Fruit fly (Drosophila melanogaster) whole organism, wandering third instar larva: ENCODE results near the gene mRpL4.

Source experiments
- Abd-B ChIP-seq: fragments of >200 bp; optimal IDR thresholded peaks from 2 replicates; lab custom pipeline; 2017; ENCODE audit warnings: missing biosample characterization, missing genetic modification characterization
- CG9705 ChIP-seq: fragments of 200-800 bp; sonication (Bioruptor generic); optimal IDR thresholded peaks from 2 replicates; lab custom pipeline; 2018; ENCODE audit warnings: missing biosample characterization, mild to moderate bottlenecking, missing genetic modification characterization
- CrebA ChIP-seq: fragments of 200-800 bp; sonication (Bioruptor generic); optimal IDR thresholded peaks from 2 replicates; lab custom pipeline; 2016; ENCODE audit warnings: missing biosample characterization, mild to moderate bottlenecking, missing genetic modification characterization, borderline replicate concordance
- Dfd ChIP-seq: fragments of >200 bp; optimal IDR thresholded peaks from 2 replicates; lab custom pipeline; 2017; ENCODE audit warnings: missing biosample characterization, missing genetic modification characterization
- Dif ChIP-seq: fragments of 200-275, 200-300 bp; sonication (Bioruptor generic); optimal IDR thresholded peaks from 2 replicates; lab custom pipeline; 2018; ENCODE audit warnings: missing biosample characterization, missing genetic modification characterization; ENCODE audit not compliant: partially characterized antibody
- HLH106 ChIP-seq: fragments of 200-800 bp; optimal IDR thresholded peaks from 3 replicates; lab custom pipeline; 2019; ENCODE audit warnings: missing biosample characterization, mild to moderate bottlenecking, missing genetic modification characterization, moderate library complexity
- Hnf4 ChIP-seq: fragments of 200-800 bp; sonication (Bioruptor generic); optimal IDR thresholded peaks from 2 replicates; lab custom pipeline; 2016; ENCODE audit warnings: missing biosample characterization, mild to moderate bottlenecking, missing genetic modification characterization
- Hr78 ChIP-seq: fragments of >200 bp; optimal IDR thresholded peaks from 2 replicates; lab custom pipeline; 2017; ENCODE audit warnings: missing biosample characterization, missing genetic modification characterization
- Hr83 ChIP-seq: fragments of 200-300 bp; sonication (Bioruptor generic); optimal IDR thresholded peaks from 2 replicates; lab custom pipeline; 2016; ENCODE audit warnings: missing biosample characterization, mild to moderate bottlenecking, missing genetic modification characterization, moderate library complexity; ENCODE audit not compliant: poor library complexity, severe bottlenecking
- Jra ChIP-seq: sonication (Bioruptor generic); optimal IDR thresholded peaks from 2 replicates; lab custom pipeline; 2016; ENCODE audit warnings: missing biosample characterization, missing genetic modification characterization
- Mio ChIP-seq: sonication (Bioruptor generic); optimal IDR thresholded peaks from 2 replicates; lab custom pipeline; 2016; ENCODE audit warnings: missing biosample characterization, missing genetic modification characterization
- Myc ChIP-seq: fragments of >200 bp; optimal IDR thresholded peaks from 2 replicates; lab custom pipeline; 2017
- N ChIP-seq: fragments of >200 bp; optimal IDR thresholded peaks from 2 replicates; lab custom pipeline; 2018; ENCODE audit warnings: missing biosample characterization, missing external identifiers, missing genetic modification characterization
- Rel ChIP-seq, 2 experiments: fragments of 200-800 bp; sonication (Bioruptor generic) in 1 of 2; optimal IDR thresholded peaks; 2 replicates in 1 of 2; 3 replicates in 1 of 2; lab custom pipeline; 2016 to 2019; ENCODE audit warnings: mild to moderate bottlenecking in 2 of 2, missing biosample characterization in 2 of 2, missing genetic modification characterization in 2 of 2, moderate library complexity in 1 of 2
- Sp1 ChIP-seq: fragments of 200-800 bp; sonication (Bioruptor generic); optimal IDR thresholded peaks from 3 replicates; lab custom pipeline; 2019; ENCODE audit warnings: missing biosample characterization, mild to moderate bottlenecking, missing genetic modification characterization, moderate library complexity
- Vsx2 ChIP-seq: fragments of 200-300, 225-300 bp; sonication (Bioruptor generic); optimal IDR thresholded peaks from 2 replicates; lab custom pipeline; 2018; ENCODE audit warnings: missing biosample characterization, missing genetic modification characterization; ENCODE audit not compliant: partially characterized antibody
- br ChIP-seq: fragments of 200-800 bp; sonication (Bioruptor generic); optimal IDR thresholded peaks from 2 replicates; lab custom pipeline; 2016; ENCODE audit warnings: missing biosample characterization, missing genetic modification characterization
- dl ChIP-seq, 2 experiments: fragments of 175-275, 200-275 bp in 1 of 2; fragments of 200-275 bp in 1 of 2; sonication (Bioruptor generic); optimal IDR thresholded peaks; lab custom pipeline; 2018; ENCODE audit warnings: mild to moderate bottlenecking in 2 of 2, missing biosample characterization in 2 of 2, missing genetic modification characterization in 2 of 2, moderate library complexity in 2 of 2; ENCODE audit not compliant: partially characterized antibody in 2 of 2, insufficient read depth in 1 of 2
- dmrt93B ChIP-seq: fragments of 200-800 bp; sonication (Bioruptor generic); optimal IDR thresholded peaks from 2 replicates; lab custom pipeline; 2018; ENCODE audit warnings: missing biosample characterization, mild to moderate bottlenecking, missing genetic modification characterization
- dsf ChIP-seq: sonication (Bioruptor generic); optimal IDR thresholded peaks from 2 replicates; lab custom pipeline; 2016; ENCODE audit warnings: missing biosample characterization, missing genetic modification characterization, borderline replicate concordance
- ey ChIP-seq: fragments of 200-800 bp; sonication (Bioruptor generic); optimal IDR thresholded peaks from 2 replicates; lab custom pipeline; 2016; ENCODE audit warnings: missing biosample characterization, missing genetic modification characterization
- foxo ChIP-seq, 2 experiments: fragments of 200-800 bp; sonication (Bioruptor generic); optimal IDR thresholded peaks; 2 replicates in 1 of 2; 3 replicates in 1 of 2; lab custom pipeline; 2016 to 2017; ENCODE audit warnings: missing biosample characterization in 2 of 2, missing genetic modification characterization in 2 of 2
- fru ChIP-seq: fragments of 200-800 bp; sonication (Bioruptor generic); optimal IDR thresholded peaks from 3 replicates; lab custom pipeline; 2016; ENCODE audit warnings: missing biosample characterization, mild to moderate bottlenecking, missing genetic modification characterization
- h ChIP-seq: fragments of 200-800 bp; sonication (Bioruptor generic); optimal IDR thresholded peaks from 3 replicates; lab custom pipeline; 2016; ENCODE audit warnings: missing biosample characterization, mild to moderate bottlenecking, missing genetic modification characterization
- jim ChIP-seq: fragments of 175-275, 200-325 bp; sonication (Bioruptor generic); optimal IDR thresholded peaks from 2 replicates; lab custom pipeline; 2016; ENCODE audit warnings: missing biosample characterization, mild to moderate bottlenecking, missing genetic modification characterization
- lola ChIP-seq: fragments of >200 bp; optimal IDR thresholded peaks from 2 replicates; lab custom pipeline; 2017; ENCODE audit warnings: missing biosample characterization, missing genetic modification characterization
- psq ChIP-seq: fragments of 200-800 bp; sonication (Bioruptor generic); optimal IDR thresholded peaks from 3 replicates; lab custom pipeline; 2017; ENCODE audit warnings: missing biosample characterization, mild to moderate bottlenecking, missing genetic modification characterization, moderate library complexity
- rgr ChIP-seq: fragments of 200-800 bp; sonication (Bioruptor generic); optimal IDR thresholded peaks from 3 replicates; lab custom pipeline; 2016; ENCODE audit warnings: missing biosample characterization, mild to moderate bottlenecking, missing genetic modification characterization
- sage ChIP-seq: fragments of 200-800 bp; sonication (Bioruptor generic); optimal IDR thresholded peaks from 2 replicates; lab custom pipeline; 2016; ENCODE audit warnings: missing biosample characterization, mild to moderate bottlenecking, missing genetic modification characterization
- tai ChIP-seq: sonication (Bioruptor generic); optimal IDR thresholded peaks from 2 replicates; lab custom pipeline; 2016; ENCODE audit warnings: missing biosample characterization, missing genetic modification characterization
- usp ChIP-seq: fragments of >200 bp; optimal IDR thresholded peaks from 2 replicates; lab custom pipeline; 2017; ENCODE audit warnings: missing biosample characterization, missing genetic modification characterization

The mRpL4 gene

DNA sequence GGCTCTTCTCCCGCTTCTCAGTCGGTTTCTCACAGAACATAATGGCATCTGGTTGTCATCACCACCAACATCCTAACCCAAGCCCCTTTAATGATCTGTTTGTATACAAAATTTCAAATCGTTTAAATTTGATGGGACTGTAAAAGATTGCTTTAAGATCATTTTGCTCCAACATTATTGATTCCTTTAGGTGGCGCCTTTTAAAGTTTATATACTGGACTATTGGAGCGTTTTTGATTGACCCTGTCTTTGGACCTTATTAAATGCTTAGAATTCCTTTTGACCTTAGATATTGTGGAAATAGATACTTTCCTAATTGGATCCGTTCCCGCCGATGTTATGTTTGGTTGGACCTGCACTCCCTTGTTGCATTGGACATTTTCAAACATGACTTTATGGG lies 11.3 kb upstream of the mRpL4 start, which contains the start of gene CG42266:
Gene CG42266, minus strand, starts transcription at position 101 of the 400 bp plus-strand sequence.
- no peak for TF ChIP-seq ey (GFP tag; lab: Kevin White, UChicago)
- TF ChIP-seq usp (GFP tag; lab: Kevin White, UChicago), result no peak
- no peak for TF ChIP-seq fru
- TF ChIP-seq CrebA (GFP tag; lab: Kevin White, UChicago), result no peak
- TF ChIP-seq Abd-B (GFP tag; lab: Kevin White, UChicago), result no peak
- TF ChIP-seq foxo (GFP tag; optimal IDR thresholded peaks at IDR 0.05; lab: Kevin White, UChicago), result no peak
- no peak for TF ChIP-seq HLH106 (tag; lab: Kevin White, UChicago)
- no peak for TF ChIP-seq dl (GFP tag; optimal IDR thresholded peaks at IDR 0.05; lab: Kevin White, UChicago; ENCODE audit: insufficient read depth in 1 of 2, partially characterized antibody in 2 of 2)
- no peak for TF ChIP-seq jim (GFP tag; lab: Kevin White, UChicago)
- no peak for TF ChIP-seq Vsx2
- no peak for TF ChIP-seq br (GFP tag; lab: Kevin White, UChicago)
- TF ChIP-seq Jra (GFP tag; lab: Kevin White, UChicago), result no peak
- no peak for TF ChIP-seq Rel (GFP tag; optimal IDR thresholded peaks at IDR 0.05; lab: Kevin White, UChicago)
- no peak for TF ChIP-seq Rel (tag; optimal IDR thresholded peaks at IDR 0.05; lab: Kevin White, UChicago)
- TF ChIP-seq Myc, result no peak
- no peak for TF ChIP-seq Dif (GFP tag; lab: Kevin White, UChicago)
- no peak for TF ChIP-seq rgr (GFP tag; lab: Kevin White, UChicago)

DNA sequence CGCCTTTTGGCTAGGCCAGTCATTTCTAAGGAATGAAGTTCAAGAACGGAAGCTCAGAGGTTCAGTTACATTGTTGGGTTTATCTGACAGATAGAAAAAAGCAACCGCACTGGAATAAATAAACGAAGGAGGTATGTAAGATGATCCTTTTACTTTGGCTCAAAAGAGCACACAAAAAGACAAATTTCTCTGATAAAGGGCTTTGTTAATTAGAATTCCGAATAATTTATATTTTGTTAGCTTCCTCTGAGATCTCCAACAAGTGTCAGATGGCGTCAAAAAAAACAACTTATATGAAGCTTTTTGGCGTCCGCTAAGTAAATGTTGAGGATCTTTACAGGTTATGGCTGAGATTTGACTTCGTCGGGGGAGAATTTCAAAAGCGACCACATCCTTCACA lies 8.9 kb upstream of the mRpL4 start, which contains the start of gene CG31817:
Gene CG31817, minus strand, starts transcription at position 101 of the 400 bp plus-strand sequence.
- no peak for TF ChIP-seq rgr (GFP tag; lab: Kevin White, UChicago)

DNA sequence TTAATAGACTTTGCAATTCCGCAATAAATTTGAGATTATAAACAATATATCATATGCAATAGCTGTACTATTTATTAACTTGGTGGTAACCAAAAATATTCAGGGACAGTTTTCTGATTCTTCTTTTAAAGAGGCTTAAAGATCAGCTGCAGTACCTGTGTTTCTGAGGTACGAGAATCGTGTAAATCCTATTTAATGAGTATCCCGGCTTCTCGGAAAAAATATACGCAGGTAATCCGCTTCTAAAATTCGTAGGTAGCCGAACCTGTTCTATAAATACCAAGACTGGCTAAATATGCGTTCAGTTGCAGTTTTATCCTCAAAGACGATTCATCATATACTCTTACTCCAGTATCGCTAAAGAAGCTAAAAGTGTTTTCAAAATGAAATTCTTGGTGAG lies 693 bp upstream of the mRpL4 start, which contains the start of gene CG4440:
Gene CG4440, plus strand, starts transcription at position 301 of the 400 bp plus-strand sequence.
- TF ChIP-seq lola (no peak), N (no peak), h (GFP tag; lab: Kevin White, UChicago) (no peak), psq (GFP tag; lab: Kevin White, UChicago) (no peak), Hnf4 (GFP tag; lab: Kevin White, UChicago) (no peak), usp (GFP tag; lab: Kevin White, UChicago) (no peak), tai (no peak), rgr (GFP tag; lab: Kevin White, UChicago) (no peak), dsf (GFP tag; lab: Kevin White, UChicago) (no peak), Mio (no peak), Dfd (GFP tag; lab: Kevin White, UChicago) (no peak), jim (GFP tag; lab: Kevin White, UChicago) (no peak), Sp1 (no peak), dmrt93B (GFP tag; lab: Kevin White, UChicago) (no peak), sage (GFP tag; lab: Kevin White, UChicago) (no peak), Abd-B (GFP tag; lab: Kevin White, UChicago) (no peak), fru (no peak), Hr78 (GFP tag; lab: Kevin White, UChicago) (no peak), foxo (GFP tag; optimal IDR thresholded peaks at IDR 0.05; lab: Kevin White, UChicago) (no peak), Rel (GFP tag; optimal IDR thresholded peaks at IDR 0.05; lab: Kevin White, UChicago) (no peak), Rel (tag; optimal IDR thresholded peaks at IDR 0.05; lab: Kevin White, UChicago) (no peak)
- TF ChIP-seq, all 38 proteins: peak for 0

DNA sequence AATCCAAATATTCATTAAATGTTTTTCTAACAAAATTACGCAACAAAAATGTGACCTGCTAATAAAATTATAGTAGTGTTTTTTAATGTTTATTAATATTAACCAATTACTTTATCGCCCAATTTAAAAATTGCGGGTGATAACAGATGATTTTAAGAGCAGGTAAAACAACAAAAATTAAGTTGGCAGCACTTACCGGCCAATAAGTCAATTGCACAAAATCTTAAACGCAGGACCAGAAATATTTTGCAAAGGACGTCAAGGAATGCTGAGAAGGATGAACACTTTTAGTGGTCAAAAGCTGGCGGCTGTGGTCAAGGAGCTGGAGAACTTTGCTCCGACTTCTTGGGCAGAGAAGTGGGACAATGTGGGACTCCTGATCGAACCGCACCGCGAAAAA lies 2.0 kb downstream of the mRpL4 start, which contains the start of gene CG4278:
Gene CG4278, plus strand, starts transcription at position 178 of the 400 bp plus-strand sequence.
- TF ChIP-seq Sp1 (no peak), CG9705 (GFP tag; lab: Kevin White, UChicago) (no peak), jim (GFP tag; lab: Kevin White, UChicago) (no peak), CrebA (GFP tag; lab: Kevin White, UChicago) (no peak), br (GFP tag; lab: Kevin White, UChicago) (no peak), Hr83 (GFP tag; lab: Kevin White, UChicago) (no peak)
